Worm (Caenorhabditis elegans): ENCODE data around the gene R07E5.5.

R07E5.5 gene

DNA sequence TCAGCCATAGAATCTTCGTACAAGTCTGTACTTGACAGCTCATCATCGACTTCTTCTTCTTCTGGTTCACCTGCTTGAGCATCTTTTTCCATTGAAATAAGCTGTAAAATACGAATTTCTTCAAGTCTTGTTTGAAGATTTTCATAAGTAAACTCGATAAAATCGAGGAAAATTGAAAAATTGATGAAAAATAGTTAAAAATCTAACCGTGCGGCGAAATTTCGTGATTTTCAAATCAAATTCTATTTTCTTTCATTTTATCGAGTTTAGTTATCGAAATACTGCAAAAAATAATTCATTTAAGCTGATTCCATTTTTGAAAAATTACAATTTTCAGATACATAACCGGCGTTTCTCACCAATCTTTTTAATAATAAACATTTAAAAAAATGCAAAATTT lies 17.9 kb downstream of the R07E5.5 start, which contains the start of gene R07E5.11:
TSS of gene R07E5.11 (minus strand) at position 101 of the 400 bp plus-strand sequence.
- no peak for TF ChIP-seq unc-86 (tag; optimal IDR thresholded peaks at IDR 0.05)
- no peak for TF ChIP-seq nhr-90 (tag; optimal IDR thresholded peaks at IDR 0.05; ENCODE audit: poor library complexity)
- no peak for TF ChIP-seq mdl-1 (tag; optimal IDR thresholded peaks at IDR 0.05)
- no peak for TF ChIP-seq irx-1 (tag; optimal IDR thresholded peaks at IDR 0.05)
- no peak for TF ChIP-seq elt-3 (tag; optimal IDR thresholded peaks at IDR 0.05)
- TF ChIP-seq ces-1 (GFP tag; optimal IDR thresholded peaks at IDR 0.05), result no peak
- no peak for TF ChIP-seq unc-130 (tag; optimal IDR thresholded peaks at IDR 0.05)
- TF ChIP-seq nhr-19 (GFP tag; conservative IDR thresholded peaks at IDR 0.05), result no peak

- TF ChIP-seq efl-1 (optimal IDR thresholded peaks at IDR 0.05) (no peak), efl-1 (GFP tag; optimal IDR thresholded peaks at IDR 0.05 in 1 of 2) (peak in 1 of 2 experiments; percentile 14), fos-1 (tag; optimal IDR thresholded peaks at IDR 0.05) (no peak)
These were observed 20.7 kb downstream of the R07E5.5 start, which contains the start of the genes R07E5.19 and pdcd-2 for ce11 chrIII:4417956-4418355. R07E5.19 (minus strand) TSS chrIII:4418056. pdcd-2 (minus strand) TSS chrIII:4418057.

ce11 chrIII:4419117-4419978 lies 22.1 kb downstream of the R07E5.5 start, which contains the start of the genes R07E5.7 and cku-80:
R07E5.7 (minus strand) TSS chrIII:4419167.
cku-80 (plus strand) TSS chrIII:4419848.
- TF ChIP-seq grh-1 (GFP tag; IDR thresholded peaks at IDR 0.05) (no peak), ceh-82 (tag; optimal IDR thresholded peaks at IDR 0.05) (peak; percentile 6 to 68 (median 58)), nhr-20 (tag; optimal IDR thresholded peaks at IDR 0.05) (peak; percentile 70), tlp-1 (tag; optimal IDR thresholded peaks at IDR 0.05) (no peak), nhr-71 (tag; optimal IDR thresholded peaks at IDR 0.05) (peak; percentile 78), sup-37 (GFP tag; optimal IDR thresholded peaks at IDR 0.05) (no peak), pax-3 (tag; optimal IDR thresholded peaks at IDR 0.05) (no peak), mab-9 (GFP tag; IDR thresholded peaks at IDR 0.05) (no peak), vab-15 (tag; optimal IDR thresholded peaks at IDR 0.05) (no peak), snu-23 (GFP tag; optimal IDR thresholded peaks at IDR 0.05) (peak; percentile 84), fos-1 (tag; optimal IDR thresholded peaks at IDR 0.05) (no peak), xbp-1 (tag; optimal IDR thresholded peaks at IDR 0.05) (peak; percentile 61), nhr-76 (tag; optimal IDR thresholded peaks at IDR 0.05) (no peak), egl-13 (tag; optimal IDR thresholded peaks at IDR 0.05) (no peak), ztf-11 (tag; optimal IDR thresholded peaks at IDR 0.05) (peak in 1 of 2 experiments; percentile 28), nhr-11 (tag; optimal IDR thresholded peaks at IDR 0.05) (no peak), C34B4.2 (tag; optimal IDR thresholded peaks at IDR 0.05) (no peak), jun-1 (tag; optimal IDR thresholded peaks at IDR 0.05) (no peak), unc-86 (tag; optimal IDR thresholded peaks at IDR 0.05) (peak; percentile 46), lin-39 (tag; optimal IDR thresholded peaks at IDR 0.05) (no peak), F16B12.6 (tag; optimal IDR thresholded peaks at IDR 0.05) (peak; percentile 96), aly-2 (tag; optimal IDR thresholded peaks at IDR 0.05) (no peak), isw-1 (GFP tag; IDR thresholded peaks at IDR 0.05) (peak; percentile 39; the same call in 1 of the 2 replicates), ces-1 (GFP tag; optimal IDR thresholded peaks at IDR 0.05) (no peak), alr-1 (tag; optimal IDR thresholded peaks at IDR 0.05; ENCODE audit: borderline replicate concordance) (no peak), efl-3 (GFP tag; optimal IDR thresholded peaks at IDR 0.05) (no peak), sptf-1 (tag; optimal IDR thresholded peaks at IDR 0.05) (no peak), unc-62 (GFP tag; optimal IDR thresholded peaks at IDR 0.05) (no peak), elt-2 (tag; optimal IDR thresholded peaks at IDR 0.05) (peak; percentile 40), mep-1 (tag; optimal IDR thresholded peaks at IDR 0.05) (peak; percentile 59), pqm-1 (tag; optimal IDR thresholded peaks at IDR 0.05) (no peak), lir-3 (tag; optimal IDR thresholded peaks at IDR 0.05; ENCODE audit: poor library complexity) (no peak), sox-4 (tag; optimal IDR thresholded peaks at IDR 0.05) (peak; percentile 42), ztf-4 (tag; optimal IDR thresholded peaks at IDR 0.05) (no peak), egl-27 (tag; optimal IDR thresholded peaks at IDR 0.05) (no peak), lin-13 (GFP tag; optimal IDR thresholded peaks at IDR 0.05) (peak; percentile 51), ceh-88 (GFP tag; IDR thresholded peaks at IDR 0.05) (no peak), hlh-17 (GFP tag; optimal IDR thresholded peaks at IDR 0.05; ENCODE audit: borderline replicate concordance) (no peak), nhr-237 (tag; optimal IDR thresholded peaks at IDR 0.05) (no peak)

Measured in whole organism, L1 larva.